Worm (Caenorhabditis elegans): Measurements from ENCODE around the gene W07A12.8.

Gene W07A12.8

DNA sequence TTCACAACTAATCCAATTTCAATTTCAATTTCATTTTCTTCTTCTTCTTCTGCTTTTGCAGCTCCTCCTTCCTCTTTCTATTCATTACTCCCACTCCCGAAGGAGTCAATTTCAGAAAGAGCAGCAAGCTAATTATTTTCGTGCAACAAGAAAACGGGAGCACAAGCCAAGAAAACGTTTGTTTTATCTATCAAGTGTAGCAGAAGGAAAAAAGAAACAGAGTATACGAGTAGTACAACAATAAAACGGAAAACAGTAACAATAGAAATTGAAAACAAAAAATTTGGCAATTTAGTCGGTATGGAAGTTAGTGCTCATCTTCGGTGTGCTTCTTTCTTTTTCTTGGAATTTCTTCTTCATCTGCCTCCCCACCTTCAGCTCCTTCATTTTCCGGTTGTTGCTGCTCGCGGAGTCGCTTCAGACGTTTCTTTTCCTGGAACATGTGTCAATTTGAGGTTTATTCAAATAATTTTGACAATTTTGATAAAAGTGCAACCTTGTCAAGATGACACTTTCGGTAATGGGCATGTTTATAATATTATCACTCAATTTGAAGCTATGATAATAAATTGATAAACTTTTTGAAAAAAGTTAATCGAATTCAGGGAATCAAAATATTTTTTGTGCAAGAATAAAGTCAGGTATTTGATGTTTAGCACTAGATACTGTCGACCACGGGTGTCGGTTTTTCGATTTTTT, at the start of gene W07A12.8:
Gene W07A12.8, minus strand, starts transcription at position 51 of the 699 bp plus-strand sequence.
- TF ChIP-seq dao-5 (tag; optimal IDR thresholded peaks at IDR 0.05) (no peak), him-1 (tag; optimal IDR thresholded peaks at IDR 0.05) (no peak), W03F9.2 (tag; optimal IDR thresholded peaks at IDR 0.05) (no peak)

DNA sequence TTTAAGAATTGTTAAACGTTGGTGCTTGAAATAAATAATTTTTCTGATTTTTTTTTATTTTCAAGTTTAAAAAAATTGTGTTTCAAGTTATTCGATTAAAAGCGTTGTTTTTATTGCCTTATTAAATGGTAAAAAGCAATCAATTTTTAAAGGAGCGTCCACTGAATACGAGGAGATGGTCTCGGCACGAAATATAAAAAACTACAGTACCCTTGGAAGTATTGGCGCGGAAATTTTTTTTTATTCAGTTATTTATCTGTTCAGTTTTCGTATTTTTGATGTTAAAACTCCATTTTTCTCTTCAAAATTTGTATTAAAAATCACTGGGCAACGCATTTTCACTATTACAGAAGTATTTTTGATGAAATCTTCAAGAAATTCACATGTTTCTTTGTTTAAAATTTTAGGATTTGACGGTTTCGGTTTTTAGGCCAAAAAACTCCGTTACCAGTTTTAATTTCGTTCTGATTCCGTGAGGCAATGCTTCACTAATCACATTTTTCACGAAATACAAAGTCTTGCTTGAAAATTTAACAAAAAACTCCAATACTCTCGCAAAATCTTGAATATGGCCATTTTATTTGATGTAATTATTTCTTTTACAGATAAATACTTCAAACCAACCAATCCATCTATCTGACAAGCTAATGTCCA, 47.6 kb upstream of the W07A12.8 start, which contains the start of gene znfx-1:
Gene znfx-1, plus strand, starts transcription at position 604 of the 654 bp plus-strand sequence.
- TF ChIP-seq dao-5 (tag; optimal IDR thresholded peaks at IDR 0.05) (no peak), W03F9.2 (tag; optimal IDR thresholded peaks at IDR 0.05) (peak; percentile 46)

DNA sequence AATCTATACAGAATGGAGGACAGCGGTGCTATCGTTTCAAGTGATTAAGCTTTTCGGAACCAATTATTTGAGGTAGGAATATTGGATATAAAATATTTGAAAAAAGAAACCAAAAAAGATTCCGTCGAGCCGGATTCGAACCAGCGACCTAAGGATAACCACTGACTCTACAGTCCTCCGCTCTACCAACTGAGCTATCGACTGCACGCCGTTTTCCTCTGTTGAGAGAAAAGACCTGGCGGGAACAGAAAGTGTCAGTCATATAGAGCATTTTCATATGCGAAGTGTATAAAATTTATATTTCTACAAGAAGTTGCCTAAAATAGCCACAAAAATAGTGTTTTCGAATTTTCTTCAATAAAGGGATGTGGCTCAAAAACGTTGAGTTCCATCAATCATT, 46.1 kb upstream of the W07A12.8 start:
- TF ChIP-seq W03F9.2 (tag; optimal IDR thresholded peaks at IDR 0.05) = no peak
- no peak for TF ChIP-seq dao-5 (tag; optimal IDR thresholded peaks at IDR 0.05)
- no peak for TF ChIP-seq him-1 (tag; optimal IDR thresholded peaks at IDR 0.05)

DNA sequence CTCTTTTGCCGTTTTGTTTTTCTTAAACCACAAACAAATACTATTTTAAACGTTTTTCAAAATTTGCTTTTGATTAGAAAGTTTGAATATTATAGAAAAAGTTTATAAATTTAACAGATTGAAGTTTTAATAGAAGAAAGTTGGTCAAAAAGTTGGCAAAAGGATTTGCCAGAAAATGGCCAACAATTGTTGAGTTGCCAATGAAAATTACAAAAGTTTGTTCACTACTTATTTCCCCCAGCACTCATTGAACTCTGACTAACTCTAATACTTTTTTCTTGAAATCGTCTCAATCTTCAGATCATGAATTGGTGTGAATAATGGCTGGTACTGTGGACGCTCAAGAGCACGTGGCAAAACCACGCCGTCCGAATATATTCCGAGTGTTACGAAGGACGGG, 44.5 kb upstream of the W07A12.8 start, which contains the start of gene ZK1067.4:
Gene ZK1067.4, plus strand, starts transcription at position 301 of the 400 bp plus-strand sequence.
- TF ChIP-seq dao-5 (tag; optimal IDR thresholded peaks at IDR 0.05) = no peak
- no peak for TF ChIP-seq W03F9.2 (tag; optimal IDR thresholded peaks at IDR 0.05)
- no peak for TF ChIP-seq him-1 (tag; optimal IDR thresholded peaks at IDR 0.05)

DNA sequence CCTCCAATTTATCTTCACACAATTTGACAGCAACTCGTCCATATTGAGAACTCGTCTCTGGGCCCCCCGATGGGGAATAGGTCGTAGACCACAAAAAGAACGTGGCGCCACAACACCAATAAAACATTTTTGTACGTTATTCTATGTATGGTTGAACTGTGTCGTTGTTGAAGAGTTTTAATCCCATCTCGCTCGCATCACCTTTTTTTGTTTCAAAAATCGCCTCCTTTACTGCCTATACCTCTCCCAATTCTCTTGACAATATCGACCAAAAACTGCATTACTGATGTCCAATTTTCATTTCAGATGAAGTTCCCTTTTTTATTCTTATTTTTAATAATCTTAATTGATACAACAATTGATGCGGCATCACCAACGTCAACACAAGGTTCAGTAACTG, 31.6 kb upstream of the W07A12.8 start, which contains the start of gene let-23:
Gene let-23, plus strand, starts transcription at position 301 of the 400 bp plus-strand sequence.
- TF ChIP-seq W03F9.2 (tag; optimal IDR thresholded peaks at IDR 0.05) (no peak), dao-5 (tag; optimal IDR thresholded peaks at IDR 0.05) (no peak), him-1 (tag; optimal IDR thresholded peaks at IDR 0.05) (no peak)

DNA sequence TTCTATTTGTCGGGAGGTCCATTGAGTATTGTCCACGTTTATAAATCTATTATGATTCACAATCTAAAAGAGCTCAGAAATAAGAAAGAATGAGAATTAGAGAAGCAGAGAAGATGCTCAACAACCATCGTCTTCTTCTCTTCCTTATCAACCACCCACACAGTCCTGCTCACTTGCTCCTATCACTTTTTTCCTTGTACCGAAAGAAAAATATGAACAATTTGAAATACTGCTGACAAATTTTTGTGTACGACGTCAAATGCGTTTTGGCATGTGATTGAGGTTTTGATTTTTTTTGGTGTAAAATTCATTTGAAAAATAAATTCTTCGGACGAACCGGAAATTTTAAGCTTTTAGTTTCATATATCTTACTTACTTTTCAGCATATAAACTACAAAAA, 30.7 kb upstream of the W07A12.8 start:
- TF ChIP-seq him-1 (tag; optimal IDR thresholded peaks at IDR 0.05) (no peak), W03F9.2 (tag; optimal IDR thresholded peaks at IDR 0.05) (peak; percentile 44), dao-5 (tag; optimal IDR thresholded peaks at IDR 0.05) (no peak)

DNA sequence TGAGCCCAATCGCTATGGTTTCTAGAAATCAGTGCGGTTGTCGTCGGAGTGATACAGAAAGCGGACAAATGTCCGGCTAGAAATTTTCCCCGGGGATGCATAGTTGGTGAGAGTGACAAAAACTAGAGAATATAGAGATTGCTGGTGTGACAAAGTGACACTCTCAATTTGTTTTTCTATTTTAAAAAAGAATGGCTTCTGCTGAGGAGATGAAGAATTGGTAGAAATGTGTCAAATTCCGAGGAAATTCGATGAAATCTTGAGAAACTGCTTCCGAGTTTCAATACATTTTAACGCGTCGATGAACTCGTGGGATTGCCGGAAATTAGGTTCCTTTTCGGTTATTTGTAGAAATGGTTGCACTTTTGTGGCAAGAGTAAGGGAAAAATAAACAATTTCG, 28.6 kb upstream of the W07A12.8 start, which contains the start of gene twk-4:
Gene twk-4, minus strand, starts transcription at position 101 of the 400 bp plus-strand sequence.
- TF ChIP-seq him-1 (tag; optimal IDR thresholded peaks at IDR 0.05) = no peak

DNA sequence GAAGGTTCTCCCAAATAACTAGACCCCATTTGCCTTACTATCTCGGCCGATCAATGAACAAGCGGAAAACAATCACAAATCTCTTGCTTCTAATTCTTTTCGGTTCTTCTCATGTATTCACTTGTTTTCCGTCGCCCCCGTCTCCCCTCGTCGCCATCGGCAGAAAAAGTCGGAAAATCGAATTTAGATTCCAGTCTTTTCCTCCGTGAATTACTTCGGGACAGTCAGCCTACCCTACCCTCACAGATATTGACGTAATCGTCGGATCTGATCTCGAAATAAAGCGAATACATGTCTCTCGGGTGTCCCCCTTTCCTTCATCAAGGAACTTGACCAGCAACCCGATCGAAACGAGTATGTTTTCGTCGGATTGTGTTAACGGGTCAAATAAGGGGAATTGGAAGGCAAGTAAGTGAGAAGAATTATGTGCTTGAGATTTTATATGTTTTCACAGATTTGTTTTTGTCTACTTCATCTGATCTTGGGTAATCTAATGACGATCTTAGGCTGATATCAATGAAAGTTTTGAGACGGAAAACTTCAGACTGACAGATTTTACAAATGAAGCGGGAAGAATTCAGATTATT, 25.0 kb upstream of the W07A12.8 start:
- TF ChIP-seq dao-5 (tag; optimal IDR thresholded peaks at IDR 0.05) (no peak), W03F9.2 (tag; optimal IDR thresholded peaks at IDR 0.05) (no peak), him-1 (tag; optimal IDR thresholded peaks at IDR 0.05) (no peak)

DNA sequence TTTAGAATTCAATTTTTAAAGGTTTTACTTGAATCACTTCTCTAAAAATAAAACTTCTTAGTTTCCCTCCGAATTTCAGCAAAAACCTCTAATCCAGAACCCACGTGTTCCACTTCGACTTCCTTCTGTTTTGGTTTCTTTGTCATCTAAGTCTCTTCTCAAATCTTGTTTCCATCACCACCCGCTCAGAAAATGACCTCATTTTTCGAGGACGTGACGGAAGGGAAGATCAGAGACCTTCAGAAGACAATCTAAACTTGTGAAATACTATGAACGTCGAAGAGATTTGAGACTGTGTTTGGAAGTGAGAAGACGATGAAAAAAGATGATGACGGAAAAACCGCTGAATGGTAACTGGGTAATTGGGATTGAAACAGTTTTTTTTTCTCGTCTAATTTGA, 24.0 kb upstream of the W07A12.8 start:
- TF ChIP-seq dao-5 (tag; optimal IDR thresholded peaks at IDR 0.05) = no peak
- no peak for TF ChIP-seq W03F9.2 (tag; optimal IDR thresholded peaks at IDR 0.05)
- TF ChIP-seq him-1 (tag; optimal IDR thresholded peaks at IDR 0.05) = no peak

DNA sequence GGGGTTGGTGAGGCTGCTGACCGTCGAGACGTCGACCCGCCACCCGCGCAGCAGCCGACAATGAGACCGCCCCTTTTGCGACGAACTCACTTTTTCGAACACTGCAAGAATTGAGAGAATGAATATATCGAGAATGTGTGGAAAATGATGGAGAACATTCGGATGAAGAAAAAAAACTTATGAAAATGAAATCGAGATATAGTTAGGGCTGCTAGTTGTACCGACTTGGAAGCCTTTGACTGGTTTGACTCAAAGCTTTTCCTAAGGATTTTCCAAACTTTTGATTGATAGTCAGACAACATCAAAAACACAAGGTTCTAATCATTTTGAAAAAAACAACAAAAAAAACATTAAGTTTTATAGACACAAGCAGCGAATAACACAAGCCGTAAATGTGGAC, 22.8 kb upstream of the W07A12.8 start, which contains the start of gene sym-2:
Gene sym-2, minus strand, starts transcription at position 101 of the 400 bp plus-strand sequence.
- no peak for TF ChIP-seq W03F9.2 (tag; optimal IDR thresholded peaks at IDR 0.05)
- TF ChIP-seq him-1 (tag; optimal IDR thresholded peaks at IDR 0.05) = no peak
- TF ChIP-seq dao-5 (tag; optimal IDR thresholded peaks at IDR 0.05) = no peak

DNA sequence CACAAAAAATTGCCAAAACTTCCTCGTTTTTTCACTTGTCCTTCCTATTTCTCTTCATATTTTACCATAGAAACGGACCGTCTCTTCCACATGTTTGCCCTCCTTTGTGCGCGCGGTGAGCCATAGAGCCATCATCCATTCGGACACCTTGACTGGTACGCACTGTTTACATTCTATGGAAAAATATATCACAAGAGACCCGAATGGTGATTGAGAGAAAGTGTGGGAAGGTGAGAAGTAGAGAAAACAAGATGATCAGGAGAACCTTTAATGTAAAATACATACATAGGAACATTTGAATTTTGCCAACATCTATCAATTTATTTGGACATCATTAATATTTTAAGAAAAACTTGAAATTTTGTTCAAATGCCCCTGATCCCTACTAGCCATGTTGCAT, 20.3 kb upstream of the W07A12.8 start:
- TF ChIP-seq W03F9.2 (tag; optimal IDR thresholded peaks at IDR 0.05) (no peak), dao-5 (tag; optimal IDR thresholded peaks at IDR 0.05) (no peak), him-1 (tag; optimal IDR thresholded peaks at IDR 0.05) (no peak)

DNA sequence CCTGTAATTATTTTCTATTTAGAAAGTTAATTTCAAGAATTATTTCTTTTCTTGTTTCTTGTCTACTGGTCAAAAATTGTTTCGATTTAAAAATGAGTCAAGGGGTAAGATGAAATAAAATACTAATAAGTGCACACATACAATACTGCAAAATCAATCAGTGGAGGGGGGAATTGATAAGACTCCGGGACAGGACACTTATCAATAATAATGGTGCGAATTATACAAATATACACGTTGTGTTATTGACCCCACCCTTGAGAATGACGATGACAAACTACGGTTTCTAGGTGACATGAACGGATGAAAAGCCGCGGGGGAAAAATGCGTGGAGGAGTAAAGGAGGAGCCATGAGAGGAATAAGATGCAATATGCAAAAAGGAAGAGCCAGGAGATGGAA, 15.5 kb upstream of the W07A12.8 start:
- TF ChIP-seq him-1 (tag; optimal IDR thresholded peaks at IDR 0.05) (no peak), dao-5 (tag; optimal IDR thresholded peaks at IDR 0.05) (no peak), W03F9.2 (tag; optimal IDR thresholded peaks at IDR 0.05) (no peak)

DNA sequence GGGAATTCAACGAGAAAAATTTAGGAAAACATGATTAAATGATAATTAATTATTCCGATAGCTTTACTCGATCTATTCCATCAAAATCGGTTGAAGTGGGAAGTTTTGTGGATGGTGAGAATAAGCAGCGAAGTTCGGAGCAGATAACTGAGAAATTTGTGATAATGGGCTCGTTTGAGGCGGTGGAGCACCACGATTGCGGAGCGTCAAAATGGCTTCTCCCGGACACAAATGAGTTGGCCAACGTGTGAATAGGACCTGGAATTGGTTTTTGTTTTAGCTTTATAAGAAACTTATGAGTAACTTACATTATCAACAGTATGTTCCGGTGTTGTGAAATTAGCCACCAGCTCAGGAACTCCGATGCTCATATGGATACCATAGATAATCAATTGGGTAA, 13.2 kb upstream of the W07A12.8 start:
- TF ChIP-seq him-1 (tag; optimal IDR thresholded peaks at IDR 0.05) (no peak), W03F9.2 (tag; optimal IDR thresholded peaks at IDR 0.05) (no peak)

DNA sequence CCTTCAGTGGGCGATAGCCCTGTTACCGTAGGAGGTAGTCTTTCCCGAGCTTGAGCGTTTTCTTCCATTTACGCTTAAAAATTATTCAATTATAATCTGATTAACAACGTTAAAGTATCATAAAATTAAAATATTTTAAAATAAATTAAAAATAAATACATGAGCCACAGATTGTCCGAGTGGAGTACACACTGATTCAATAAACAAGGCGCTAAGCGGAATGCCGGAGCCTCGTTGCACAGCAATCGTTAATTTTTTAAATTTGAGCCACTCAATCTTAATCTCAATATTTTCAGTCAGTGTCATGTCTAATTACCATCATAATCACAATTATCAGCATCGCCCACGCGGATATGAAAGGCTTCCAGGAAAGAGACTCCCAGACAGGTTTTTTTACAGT, 11.5 kb upstream of the W07A12.8 start, which contains the start of the genes sec-5 and pir-1:
Gene sec-5, minus strand, starts transcription at position 73 of the 400 bp plus-strand sequence.
Gene pir-1, plus strand, starts transcription at position 221 of the 400 bp plus-strand sequence.
- peak; percentile 11 for TF ChIP-seq W03F9.2 (tag; optimal IDR thresholded peaks at IDR 0.05)
- no peak for TF ChIP-seq dao-5 (tag; optimal IDR thresholded peaks at IDR 0.05)

Measured in whole organism, L4/young adult.